Fruit fly (Drosophila melanogaster) whole organism, adult: Measurements from ENCODE around the gene CG3734.

Source experiments
- CG12768 ChIP-seq: fragments of 200-800 bp; sonication (Bioruptor generic); optimal IDR thresholded peaks from 2 replicates; lab custom pipeline; 2017; ENCODE audit warnings: missing biosample characterization, missing genetic modification characterization, mild to moderate bottlenecking, moderate library complexity, missing genetic modification reagents
- CG7101 ChIP-seq: fragments of 200-800 bp; sonication (Bioruptor generic); optimal IDR thresholded peaks from 2 replicates; lab custom pipeline; 2018; ENCODE audit warnings: missing biosample characterization, mild to moderate bottlenecking, missing genetic modification characterization, moderate library complexity
- Clk ChIP-seq: fragments of 200-800 bp; sonication (Bioruptor generic); optimal IDR thresholded peaks from 2 replicates; lab custom pipeline; 2017; ENCODE audit warnings: missing biosample characterization, missing genetic modification characterization
- cnc ChIP-seq, 2 experiments: fragments of >200 bp; optimal IDR thresholded peaks; 2 replicates each; lab custom pipeline; 2017

dm6 chr3R:19350375-19350943 lies 37.2 kb upstream of the CG3734 start:
- TF ChIP-seq CG7101 (tag; lab: Kevin White, UChicago) (no peak), Clk (GFP tag; lab: Kevin White, UChicago) (no peak), CG12768 (GFP tag; lab: Kevin White, UChicago) (no peak), cnc (optimal IDR thresholded peaks at IDR 0.05; lab: Kevin White, UChicago) (no peak)
